Fruit fly (Drosophila melanogaster): ENCODE data around the gene Sgs7.

The Sgs7 gene

DNA sequence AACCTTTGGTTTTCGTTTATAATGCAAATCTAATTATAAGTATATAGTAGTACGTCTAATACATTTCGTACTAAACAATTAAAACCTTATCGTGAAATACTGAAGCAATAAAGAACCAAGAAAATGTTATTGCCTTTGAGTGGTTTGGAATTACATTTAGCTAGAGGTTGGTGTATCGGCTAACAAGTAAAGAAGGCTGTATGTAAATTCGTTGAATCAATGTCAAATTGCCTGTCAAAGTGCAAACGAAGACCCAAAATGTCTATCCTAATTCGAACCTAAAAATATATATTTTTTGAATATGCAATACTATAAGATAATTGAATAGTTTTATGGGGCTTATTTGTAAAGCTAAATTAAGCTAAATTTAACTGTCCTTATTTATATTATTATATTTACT, 1.6 kb downstream of the Sgs7 start (continued):
- TF ChIP-seq Nf-YB (GFP tag; optimal IDR thresholded peaks at IDR 0.05) (no peak), Bgb (GFP tag; IDR thresholded peaks at IDR 0.05; ENCODE audit: partially characterized antibody) (peak; percentile 64), Sox102F (GFP tag; optimal IDR thresholded peaks at IDR 0.05) (no peak), Hr51 (GFP tag; optimal IDR thresholded peaks at IDR 0.05) (no peak), hb (GFP tag; IDR thresholded peaks at IDR 0.05; ENCODE audit: partially characterized antibody) (no peak), C15 (GFP tag; IDR thresholded peaks at IDR 0.05) (no peak), ftz-f1 (GFP tag; optimal IDR thresholded peaks at IDR 0.05) (no peak), Awh (GFP tag; IDR thresholded peaks at IDR 0.05) (no peak), ATbp (GFP tag; optimal IDR thresholded peaks at IDR 0.05) (no peak), CG5245 (GFP tag; optimal IDR thresholded peaks at IDR 0.05) (no peak), CG11085 (GFP tag; IDR thresholded peaks at IDR 0.05) (no peak), CG14050 (GFP tag; IDR thresholded peaks at IDR 0.05) (no peak), Dbx (GFP tag; IDR thresholded peaks at IDR 0.05) (no peak), CG12659 (GFP tag; optimal IDR thresholded peaks at IDR 0.05) (peak; percentile 31), Optix (GFP tag; IDR thresholded peaks at IDR 0.05) (no peak), jigr1 (GFP tag; IDR thresholded peaks at IDR 0.05) (no peak), CG10147 (GFP tag; optimal IDR thresholded peaks at IDR 0.05) (no peak), CG15269 (tag; optimal IDR thresholded peaks at IDR 0.05) (no peak), Lim3 (GFP tag; IDR thresholded peaks at IDR 0.05) (no peak), odd (GFP tag; optimal IDR thresholded peaks at IDR 0.05) (no peak), phol (tag; optimal IDR thresholded peaks at IDR 0.05) (no peak), Dp (GFP tag; optimal IDR thresholded peaks at IDR 0.05) (peak; percentile 10), CG34376 (GFP tag; optimal IDR thresholded peaks at IDR 0.05) (no peak), bowl (GFP tag; IDR thresholded peaks at IDR 0.05) (no peak), CG16813 (GFP tag; IDR thresholded peaks at IDR 0.05; ENCODE audit: partially characterized antibody) (peak; percentile 50; the same call in 1 of the 3 replicates), pnt (GFP tag; optimal IDR thresholded peaks at IDR 0.05) (no peak), grn (GFP tag; optimal IDR thresholded peaks at IDR 0.05) (no peak), az2 (GFP tag; optimal IDR thresholded peaks at IDR 0.05) (no peak), CG6813 (GFP tag; optimal IDR thresholded peaks at IDR 0.05) (no peak), Mrtf (GFP tag; IDR thresholded peaks at IDR 0.05) (no peak), MBD-R2 (GFP tag; IDR thresholded peaks at IDR 0.05) (no peak), schlank (tag; optimal IDR thresholded peaks at IDR 0.05) (no peak), CG18476 (GFP tag; optimal IDR thresholded peaks at IDR 0.05) (no peak), caup (GFP tag; optimal IDR thresholded peaks at IDR 0.05; ENCODE audit: severe bottlenecking) (no peak), bigmax (GFP tag; optimal IDR thresholded peaks at IDR 0.05) (peak; percentile 88), CG4854 (GFP tag; optimal IDR thresholded peaks at IDR 0.05) (no peak), sima (GFP tag; optimal IDR thresholded peaks at IDR 0.05) (no peak), Scr (GFP tag; IDR thresholded peaks at IDR 0.05; ENCODE audit: partially characterized antibody) (0 out of 2 replicates have a peak, but pooled peaks have one; percentile 20), CG34224 (GFP tag; IDR thresholded peaks at IDR 0.05; ENCODE audit: partially characterized antibody) (no peak), NK7.1 (GFP tag; optimal IDR thresholded peaks at IDR 0.05) (no peak), CG7372 (GFP tag; IDR thresholded peaks at IDR 0.05) (no peak), her (GFP tag; optimal IDR thresholded peaks at IDR 0.05) (no peak), Rx (GFP tag; IDR thresholded peaks at IDR 0.05) (no peak), CG4282 (GFP tag; optimal IDR thresholded peaks at IDR 0.05) (no peak), CG42726 (GFP tag; IDR thresholded peaks at IDR 0.05; ENCODE audit: partially characterized antibody) (no peak), CG2678 (tag; optimal IDR thresholded peaks at IDR 0.05) (no peak), Fer2 (tag; optimal IDR thresholded peaks at IDR 0.05) (no peak), bsh (GFP tag; optimal IDR thresholded peaks at IDR 0.05) (no peak), prd (optimal IDR thresholded peaks at IDR 0.05) (no peak), prd (GFP tag; IDR thresholded peaks at IDR 0.05) (no peak), Blimp-1 (GFP tag; optimal IDR thresholded peaks at IDR 0.05) (no peak)
